Worm (Caenorhabditis elegans): Measurements from ENCODE around the gene fbxa-141.

DNA sequence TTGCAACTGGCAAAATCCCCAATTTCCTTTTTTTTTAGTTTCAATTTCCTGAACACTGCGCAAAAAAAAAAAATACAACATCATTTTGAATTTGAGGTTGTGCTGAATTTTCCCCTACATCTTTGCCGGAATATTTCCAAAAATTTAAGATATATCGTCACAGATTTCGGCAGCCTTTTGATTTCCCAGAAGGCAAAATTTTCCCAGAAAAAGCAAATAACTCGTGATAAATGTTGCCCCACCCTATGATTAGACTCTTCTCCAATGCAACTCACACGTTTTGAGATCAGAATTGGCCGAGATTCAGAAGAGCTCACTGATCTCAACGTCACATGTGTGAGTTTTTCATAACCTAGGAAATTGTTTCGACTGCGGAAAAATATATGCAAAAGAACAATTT, 20.3 kb downstream of the fbxa-141 start:
- TF ChIP-seq ref-1 (GFP tag; conservative IDR thresholded peaks at IDR 0.05) (no peak), cog-1 (tag; optimal IDR thresholded peaks at IDR 0.05) (no peak), klf-2 (GFP tag; conservative IDR thresholded peaks at IDR 0.05) (no peak), med-1 (GFP tag; optimal IDR thresholded peaks at IDR 0.05; ENCODE audit: insufficient read depth) (no peak)

Data from whole organism, midembryonic.